Fruit fly (Drosophila melanogaster) ovary, adult (tissue): ENCODE results near the gene HINT1.

Source experiments
- CG17801 ChIP-seq: fragments of 200-800 bp; optimal IDR thresholded peaks from 2 replicates; lab custom pipeline; 2019; ENCODE audit warnings: missing biosample characterization, mild to moderate bottlenecking, missing genetic modification characterization, moderate library complexity; ENCODE audit not compliant: partially characterized antibody

Gene HINT1

DNA sequence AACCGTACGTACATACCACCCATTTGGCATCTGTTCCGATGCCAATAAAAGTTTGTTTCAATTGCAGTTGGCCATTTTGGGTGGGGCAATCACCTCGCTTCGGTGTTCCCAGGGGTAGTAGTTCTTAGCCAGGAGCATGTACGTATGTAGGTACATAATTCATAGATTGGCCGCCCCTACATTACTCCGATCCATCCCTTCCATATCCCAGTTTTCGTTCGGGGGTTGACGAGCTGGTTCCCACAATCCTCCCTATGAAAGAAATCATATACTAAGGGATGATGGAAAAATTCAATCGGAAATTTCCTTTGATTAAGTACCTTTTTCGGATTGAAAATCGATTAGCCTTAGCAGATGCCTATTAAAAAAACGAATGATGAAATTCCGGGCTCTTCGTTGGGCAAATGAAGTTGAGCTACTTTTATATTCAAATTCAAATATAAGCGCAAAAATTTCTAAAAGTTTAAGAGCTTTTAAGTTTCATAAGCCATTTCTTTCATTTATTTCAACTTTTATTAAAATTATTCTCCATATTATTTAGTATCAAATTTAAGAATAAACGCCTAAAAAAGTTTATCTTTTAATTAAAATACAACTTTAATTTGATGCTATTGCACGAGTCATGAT lies 11.9 kb upstream of the HINT1 start:
- no peak for TF ChIP-seq CG17801 (GFP tag; lab: Kevin White, UChicago)

DNA sequence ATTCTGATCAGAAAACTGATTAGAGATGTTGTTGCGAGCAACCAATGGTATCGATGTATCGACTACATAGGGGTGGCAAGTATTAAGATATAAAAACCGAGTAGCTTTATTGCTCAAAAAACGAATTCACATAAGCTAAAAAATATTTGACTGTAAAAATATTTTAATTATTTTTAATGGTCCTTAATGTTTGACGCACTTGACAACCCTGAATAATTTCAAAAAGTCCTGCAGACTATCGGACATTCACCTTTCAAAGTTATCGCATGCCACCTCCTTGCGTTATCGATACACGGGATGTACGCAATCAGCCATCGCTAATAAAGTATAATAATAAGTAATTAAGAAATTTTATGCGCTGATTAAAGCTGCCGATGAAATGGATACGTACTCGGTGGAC lies 10.3 kb upstream of the HINT1 start, which contains the start of the genes HemK2, Snapin and Tnpo-SR:
Gene HemK2 (minus strand): TSS at position 24 of the 400 bp plus-strand sequence.
Gene Snapin (minus strand): TSS at position 24 of the 400 bp plus-strand sequence.
Gene Tnpo-SR (plus strand): TSS at position 271 of the 400 bp plus-strand sequence.
- peak; percentile 92 for TF ChIP-seq CG17801 (GFP tag; lab: Kevin White, UChicago)

DNA sequence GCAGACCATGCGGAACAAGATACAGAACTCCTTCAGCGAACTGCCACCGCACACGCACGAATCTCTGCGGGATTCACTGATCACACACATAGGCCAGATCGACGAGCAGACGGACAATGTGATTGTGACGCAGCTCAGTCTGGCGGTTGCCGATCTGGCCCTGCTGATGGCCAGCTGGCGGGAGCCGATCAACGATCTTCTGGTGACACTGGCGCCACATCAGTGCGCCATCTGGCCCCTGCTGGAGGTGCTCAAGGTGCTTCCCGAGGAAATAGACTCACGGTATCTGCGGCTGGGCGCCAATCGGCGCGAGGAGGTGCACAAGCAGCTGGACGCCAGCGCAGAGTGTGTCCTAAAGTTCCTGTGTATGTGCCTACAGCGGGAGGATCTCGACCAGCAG lies 9.6 kb upstream of the HINT1 start:
- TF ChIP-seq CG17801 (GFP tag; lab: Kevin White, UChicago): no peak

DNA sequence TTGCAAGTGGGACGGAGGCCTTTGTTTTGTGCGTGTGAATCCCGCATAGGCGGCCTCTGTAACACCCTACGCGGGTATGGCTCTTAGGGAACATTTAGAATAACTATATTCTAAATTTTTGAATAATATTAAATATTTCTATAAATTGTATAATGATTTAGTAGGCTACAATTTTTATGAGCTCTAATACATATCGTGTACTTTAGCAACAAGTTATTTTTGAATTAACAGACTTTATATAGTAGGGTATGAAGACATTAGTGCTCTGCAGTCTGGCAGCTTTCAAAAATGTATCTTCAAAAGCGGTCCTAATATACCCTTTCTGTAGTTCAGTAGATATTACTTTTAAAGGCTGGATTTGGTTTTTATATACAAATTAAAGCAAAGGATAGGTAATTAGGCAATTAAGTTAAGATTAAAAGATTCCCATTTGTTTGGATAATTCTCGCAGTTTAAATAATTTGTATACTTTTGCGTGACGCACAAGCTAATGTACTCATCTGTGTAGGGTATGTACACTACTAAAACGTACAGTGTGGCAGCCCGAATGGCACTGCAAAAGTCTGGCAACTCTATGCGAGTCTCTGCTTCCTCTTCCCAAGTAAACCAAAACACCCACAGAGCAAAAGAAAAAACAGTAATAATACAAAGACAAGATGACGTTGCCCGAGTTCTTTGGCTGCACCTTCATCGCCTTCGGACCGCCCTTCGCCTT lies 4.1 kb upstream of the HINT1 start, which contains the start of the genes Snx21 and aph-1:
Gene Snx21 (minus strand): TSS at position 7 of the 715 bp plus-strand sequence.
Gene aph-1 (plus strand): TSS at position 575 of the 715 bp plus-strand sequence.
- peak; percentile 93 for TF ChIP-seq CG17801 (GFP tag; lab: Kevin White, UChicago)

DNA sequence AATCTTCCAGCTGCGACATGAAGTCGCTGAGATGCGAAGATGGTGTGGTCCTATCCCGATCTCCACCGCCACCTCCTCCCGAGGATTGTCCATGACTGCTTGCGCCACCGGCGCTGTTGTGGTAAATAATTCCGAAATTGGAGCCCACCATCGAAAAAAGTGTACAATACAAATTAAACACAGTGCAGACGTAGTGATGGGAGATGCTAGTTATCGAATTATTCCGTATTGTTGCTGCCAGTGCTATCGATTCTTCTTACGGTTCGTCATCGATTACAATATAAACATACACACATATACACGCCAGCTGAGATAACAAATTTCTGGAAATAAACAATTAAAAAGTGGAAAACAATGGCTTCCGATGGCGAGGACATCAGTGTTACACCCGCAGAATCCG lies 2.3 kb upstream of the HINT1 start, which contains the start of the genes Taf10b and Taf10:
Gene Taf10b (minus strand): TSS at position 219 of the 400 bp plus-strand sequence.
Gene Taf10 (plus strand): TSS at position 264 of the 400 bp plus-strand sequence.
- peak; percentile 28 for TF ChIP-seq CG17801 (GFP tag; lab: Kevin White, UChicago)

DNA sequence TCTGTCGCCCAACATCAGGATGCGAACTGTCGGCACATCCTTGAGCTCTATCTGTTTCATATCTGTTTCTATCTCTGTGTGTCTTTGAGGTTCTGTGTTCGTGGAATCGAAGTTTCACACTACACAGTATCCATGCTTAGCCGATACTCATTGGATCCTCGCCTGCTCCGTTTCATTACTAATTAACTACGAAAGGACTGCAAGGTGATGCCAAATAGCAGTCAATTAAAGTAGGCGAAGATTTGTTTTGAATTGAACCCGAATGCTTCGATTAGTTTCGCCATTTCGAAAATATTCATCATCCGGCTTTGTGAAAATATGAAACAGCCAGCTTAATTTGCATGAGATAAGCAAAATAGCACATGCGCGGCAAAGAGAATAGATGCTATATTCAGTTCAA lies 1.7 kb downstream of the HINT1 start, which contains the start of gene CG15399:
Gene CG15399 (minus strand): TSS at position 101 of the 400 bp plus-strand sequence.
- TF ChIP-seq CG17801 (GFP tag; lab: Kevin White, UChicago): no peak

DNA sequence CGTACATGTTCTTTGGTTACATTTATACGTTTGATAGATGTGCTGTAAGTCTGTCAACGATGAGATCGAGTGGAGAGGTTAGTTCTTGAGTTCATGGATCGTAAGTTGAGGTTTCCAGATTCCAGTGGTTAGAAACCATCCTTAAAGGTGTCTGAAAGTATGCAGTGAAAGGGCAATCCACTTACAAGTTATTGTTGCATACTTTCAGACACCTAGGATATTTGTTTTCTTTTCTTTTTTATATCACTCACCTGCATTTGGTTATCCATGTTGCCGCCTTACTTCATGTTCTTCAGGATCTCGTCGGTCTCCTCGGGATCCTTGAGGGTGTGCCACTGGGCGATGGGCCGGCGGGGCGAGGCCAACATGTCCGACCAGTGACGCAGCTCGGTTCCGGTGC lies 12.9 kb downstream of the HINT1 start:
- TF ChIP-seq CG17801 (GFP tag; lab: Kevin White, UChicago): no peak

DNA sequence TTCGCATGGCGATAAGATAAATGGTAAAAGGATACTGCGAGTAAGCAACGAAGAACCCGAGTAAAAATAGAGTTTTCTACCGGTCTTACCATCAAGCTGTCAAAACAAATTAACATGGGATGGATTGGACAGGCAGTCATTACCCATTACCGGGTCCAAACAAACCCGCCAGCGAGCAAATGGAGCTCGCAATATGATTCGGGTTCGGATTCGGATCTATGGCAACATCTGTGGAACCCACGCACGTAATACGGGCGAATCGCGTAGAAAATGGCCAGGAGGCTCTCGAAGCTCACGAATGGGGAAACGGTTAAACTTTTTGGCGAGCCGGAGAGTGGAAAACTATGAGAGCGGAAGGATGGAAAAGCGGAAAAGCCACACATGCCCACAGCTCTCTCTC lies 27.3 kb downstream of the HINT1 start:
- TF ChIP-seq CG17801 (GFP tag; lab: Kevin White, UChicago): no peak

DNA sequence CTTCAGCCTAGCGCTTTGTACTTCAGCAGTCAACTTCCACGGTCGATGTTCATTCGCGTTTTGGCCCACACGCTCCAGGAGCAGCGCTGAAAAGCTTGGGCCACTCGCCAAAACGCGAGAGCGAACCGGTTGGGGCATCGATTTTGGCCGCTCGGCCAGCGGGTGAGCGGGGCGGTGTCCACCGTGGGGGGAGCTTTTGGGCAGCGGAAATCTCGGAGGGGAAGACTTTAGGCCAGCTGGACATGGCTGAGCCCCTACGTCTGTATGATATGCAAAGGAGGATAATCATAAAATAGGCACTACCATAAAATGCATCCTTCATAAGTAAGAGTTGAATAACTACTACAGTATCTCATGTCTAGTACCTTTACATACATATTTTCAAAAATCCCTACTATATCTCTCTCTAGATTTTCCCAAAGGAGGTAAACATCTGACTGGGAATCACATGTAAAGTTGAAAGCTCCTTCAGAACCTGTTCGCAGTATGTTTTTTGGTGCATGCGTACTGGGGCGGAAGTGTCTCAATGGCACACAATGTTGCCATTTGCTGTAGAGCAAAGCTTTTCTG lies 30.1 kb downstream of the HINT1 start, which contains the start of gene Syt1:
Gene Syt1 (minus strand): TSS at position 71 of the 570 bp plus-strand sequence.
- TF ChIP-seq CG17801 (GFP tag; lab: Kevin White, UChicago): no peak

DNA sequence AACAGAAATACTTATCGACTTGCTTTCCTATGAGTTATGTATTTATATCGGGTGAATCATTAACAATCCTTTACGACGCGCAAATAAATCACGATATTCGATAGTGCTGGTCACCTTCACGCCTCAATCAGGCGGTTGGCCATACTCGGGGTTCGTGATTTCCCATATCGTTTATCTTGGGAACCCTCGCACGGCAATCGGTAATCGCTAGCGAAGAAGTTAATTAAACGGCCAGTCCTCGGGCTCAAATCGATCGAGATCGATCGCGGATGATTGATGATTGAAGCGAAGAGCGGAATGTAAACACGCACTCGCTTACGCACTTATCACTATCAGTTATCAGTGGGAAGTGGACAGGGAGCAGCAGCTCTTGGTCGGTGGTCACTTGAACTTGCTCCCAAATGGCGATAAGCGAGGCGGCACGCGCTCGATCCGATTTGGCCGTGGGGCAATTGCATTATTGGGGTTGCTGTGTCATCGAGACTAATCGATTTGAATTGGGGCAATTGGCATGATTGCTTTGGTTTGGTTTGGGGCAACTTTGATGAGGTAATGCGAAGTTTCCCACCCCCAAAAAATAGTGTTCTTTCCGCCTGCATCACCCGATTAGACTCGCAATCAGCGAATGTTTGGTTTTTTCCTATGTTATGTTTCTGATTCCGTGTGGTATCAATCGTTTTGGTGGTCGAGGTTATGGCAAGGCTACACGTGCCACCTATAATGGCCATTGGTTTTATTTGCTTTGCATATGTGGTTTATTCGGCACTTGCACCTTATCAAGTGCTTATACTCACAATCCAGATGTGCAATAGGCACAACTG lies 31.2 kb downstream of the HINT1 start:
- no peak for TF ChIP-seq CG17801 (GFP tag; lab: Kevin White, UChicago)

DNA sequence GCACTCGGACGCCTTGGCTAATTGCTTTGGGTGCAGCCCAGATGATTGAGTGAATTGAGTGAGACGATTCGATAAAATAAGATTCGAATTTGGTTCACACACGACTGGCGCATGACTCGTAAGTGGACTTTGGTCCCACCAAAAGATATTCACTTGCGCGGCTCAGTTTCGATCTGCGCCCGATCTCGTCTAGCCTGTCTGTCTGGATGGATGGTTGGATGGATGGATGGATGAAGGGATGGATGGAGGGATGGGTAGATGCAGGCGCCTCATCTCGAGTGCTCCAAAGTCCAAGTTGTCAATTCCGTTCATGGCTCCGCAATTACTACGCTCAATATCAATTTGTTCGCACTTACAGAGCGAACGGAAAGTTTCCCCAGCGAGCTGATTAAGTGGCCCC lies 32.6 kb downstream of the HINT1 start:
- TF ChIP-seq CG17801 (GFP tag; lab: Kevin White, UChicago): no peak

DNA sequence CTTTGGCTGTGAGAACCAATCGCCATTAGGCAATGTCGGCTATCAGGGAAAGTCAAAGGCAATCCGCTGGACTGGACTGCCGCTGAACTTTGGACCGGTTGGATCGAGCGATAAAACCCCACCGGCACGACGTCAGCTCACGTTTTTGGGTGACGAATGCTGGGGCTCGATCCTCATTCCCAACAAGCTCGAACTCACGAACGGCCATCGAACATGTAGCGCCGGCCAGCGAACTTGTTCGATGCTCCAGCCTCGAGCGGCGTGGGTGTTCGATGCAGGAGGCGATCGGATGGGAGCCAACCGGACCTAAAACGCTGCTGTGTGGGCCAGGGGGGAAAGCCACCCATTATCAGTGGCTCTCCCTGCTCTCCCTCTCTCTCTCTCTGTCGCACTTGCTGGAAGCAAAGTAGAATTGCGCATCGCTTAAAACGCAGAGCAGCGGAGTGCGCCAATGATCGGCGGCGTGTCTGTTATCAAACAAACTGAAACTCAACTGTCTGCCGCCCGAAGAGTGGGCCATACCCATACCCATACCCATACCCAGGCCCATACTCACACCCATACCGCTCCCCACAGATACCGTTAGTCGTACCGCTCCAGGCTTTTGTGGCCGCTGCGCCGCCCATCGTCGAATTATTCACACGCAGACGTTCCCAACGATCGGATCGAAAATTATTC lies 34.8 kb downstream of the HINT1 start, which contains the start of gene daw:
Gene daw (plus strand): TSS at position 628 of the 678 bp plus-strand sequence.
- TF ChIP-seq CG17801 (GFP tag; lab: Kevin White, UChicago): no peak

DNA sequence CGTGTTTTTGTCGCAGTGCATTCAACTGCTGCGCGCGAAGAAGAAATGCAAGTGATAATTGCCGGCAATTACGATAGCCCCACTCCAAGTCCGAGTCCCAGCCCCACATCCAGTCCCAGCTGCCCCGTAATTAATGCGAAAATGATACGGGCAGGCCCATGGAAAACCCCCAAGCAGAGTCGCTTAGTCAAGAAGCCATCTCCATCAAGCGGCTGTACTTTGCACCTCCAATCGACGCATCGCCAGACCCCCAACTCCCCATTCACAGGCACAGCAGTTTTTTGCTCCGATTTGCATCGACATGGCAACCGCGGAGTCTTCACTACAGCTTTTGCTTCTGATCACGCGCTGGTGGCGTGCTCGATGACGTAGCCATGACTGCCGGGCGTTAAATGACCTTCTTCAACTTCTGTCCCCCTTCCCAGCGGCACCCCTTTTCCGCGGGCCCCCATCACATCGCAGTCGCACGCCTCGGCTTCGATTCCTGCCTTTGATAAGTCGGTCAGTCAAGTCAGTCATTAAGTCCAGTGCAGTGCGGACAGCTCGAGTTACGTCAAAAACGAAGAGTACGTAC lies 36.3 kb downstream of the HINT1 start:
- TF ChIP-seq CG17801 (GFP tag; lab: Kevin White, UChicago): no peak
